Fruit fly (Drosophila melanogaster): ENCODE results near the gene CG12520.

- TF ChIP-seq usp (GFP tag; optimal IDR thresholded peaks at IDR 0.05) (no peak), pan (optimal IDR thresholded peaks at IDR 0.05) (no peak), psq (optimal IDR thresholded peaks at IDR 0.05) (no peak), CG8478 (optimal IDR thresholded peaks at IDR 0.05) (no peak), EcR (GFP tag; optimal IDR thresholded peaks at IDR 0.05) (no peak), Dll (optimal IDR thresholded peaks at IDR 0.05) (no peak)
These were observed 49.1 kb downstream of the CG12520 start, which contains the start of gene Ent3 for dm6 chr3L:12853423-12853822.
